Worm (Caenorhabditis elegans) whole organism, mixed stage, embryonic: Measurements from ENCODE around the gene T06C12.12.
A peak's percentile ranks its signal among the peaks of the same experiment; 100 is the strongest.

ENCODE experiments used
- M03D4.4 ChIP-seq: sonication (generic microtip); optimal IDR thresholded peaks from 2 replicates; lab custom pipeline; 2017; ENCODE audit warnings: mild to moderate bottlenecking, missing genetic modification characterization, missing compliant biosample characterization
- bed-3 ChIP-seq: fragments of 200-800 bp; sonication (Bioruptor generic); optimal IDR thresholded peaks from 3 replicates; lab custom pipeline; 2018; ENCODE audit warnings: mild to moderate bottlenecking, missing genetic modification characterization, moderate library complexity, missing compliant biosample characterization
- blmp-1 ChIP-seq: fragments of 150-350 bp; optimal IDR thresholded peaks from 2 replicates; lab custom pipeline; 2014; ENCODE audit warnings: missing biosample characterization, missing genetic modification characterization
- ceh-39 ChIP-seq: fragments of 150-350 bp; optimal IDR thresholded peaks from 2 replicates; lab custom pipeline; 2014; ENCODE audit warnings: missing biosample characterization, missing genetic modification characterization
- ceh-43 ChIP-seq: fragments of 200-800 bp; sonication (Bioruptor generic); optimal IDR thresholded peaks from 2 replicates; lab custom pipeline; 2018; ENCODE audit warnings: mild to moderate bottlenecking, missing genetic modification characterization, moderate library complexity, missing compliant biosample characterization
- ceh-83 ChIP-seq: fragments of 200-800 bp; sonication (Bioruptor generic); optimal IDR thresholded peaks from 2 replicates; lab custom pipeline; 2018; ENCODE audit warnings: mild to moderate bottlenecking, missing genetic modification characterization, missing compliant biosample characterization
- ces-1 ChIP-seq: fragments of 150-350 bp; optimal IDR thresholded peaks from 2 replicates; lab custom pipeline; 2014; ENCODE audit warnings: missing biosample characterization, missing genetic modification reagents, missing genetic modification characterization
- cnd-1 ChIP-seq: fragments of 200-800 bp; sonication (Bioruptor generic); optimal IDR thresholded peaks from 2 replicates; lab custom pipeline; 2018; ENCODE audit warnings: mild to moderate bottlenecking, missing genetic modification characterization, missing compliant biosample characterization
- drap-1 ChIP-seq: fragments of 200-800 bp; sonication (Bioruptor generic); optimal IDR thresholded peaks from 3 replicates; lab custom pipeline; 2018; ENCODE audit warnings: mild to moderate bottlenecking, missing genetic modification characterization, missing compliant biosample characterization
- elt-1 ChIP-seq: sonication (generic microtip); optimal IDR thresholded peaks from 2 replicates; lab custom pipeline; 2017; ENCODE audit warnings: missing genetic modification characterization, mild to moderate bottlenecking, missing compliant biosample characterization, antibody characterized with exemption, moderate library complexity, borderline replicate concordance; ENCODE audit not compliant: insufficient read depth
- elt-3 ChIP-seq: fragments of 150-350 bp; optimal IDR thresholded peaks from 2 replicates; lab custom pipeline; 2014; ENCODE audit warnings: missing biosample characterization, missing genetic modification characterization
- flh-1 ChIP-seq: fragments of 200-800 bp; sonication (Bioruptor generic); optimal IDR thresholded peaks from 2 replicates; lab custom pipeline; 2018; ENCODE audit warnings: mild to moderate bottlenecking, missing genetic modification characterization, moderate library complexity, missing compliant biosample characterization
- ham-2 ChIP-seq: fragments of 200-800 bp; sonication (Bioruptor generic); optimal IDR thresholded peaks from 2 replicates; lab custom pipeline; 2018; ENCODE audit warnings: mild to moderate bottlenecking, missing genetic modification characterization, missing compliant biosample characterization
- hlh-1 ChIP-seq: fragments of 150-350 bp; optimal IDR thresholded peaks from 2 replicates; lab custom pipeline; 2014; ENCODE audit warnings: missing biosample characterization, missing genetic modification reagents, missing genetic modification characterization
- lin-13 ChIP-seq: fragments of 150-350 bp; optimal IDR thresholded peaks from 2 replicates; lab custom pipeline; 2014; ENCODE audit warnings: missing biosample characterization, missing genetic modification characterization
- lin-32 ChIP-seq: fragments of 200-800 bp; sonication (Bioruptor generic); optimal IDR thresholded peaks from 2 replicates; lab custom pipeline; 2018; ENCODE audit warnings: mild to moderate bottlenecking, missing genetic modification characterization, missing compliant biosample characterization
- lsy-2 ChIP-seq: fragments of 150-350 bp; optimal IDR thresholded peaks from 2 replicates; lab custom pipeline; 2014; ENCODE audit warnings: missing biosample characterization, missing genetic modification characterization
- mab-5 ChIP-seq: fragments of 150-350 bp; optimal IDR thresholded peaks from 2 replicates; lab custom pipeline; 2014; ENCODE audit warnings: missing biosample characterization, missing genetic modification characterization
- mep-1 ChIP-seq: fragments of 150-350 bp; optimal IDR thresholded peaks from 2 replicates; lab custom pipeline; 2017; ENCODE audit warnings: missing biosample characterization, missing genetic modification reagents, missing genetic modification characterization, inconsistent platforms
- mls-2 ChIP-seq: sonication (generic microtip); optimal IDR thresholded peaks from 2 replicates; lab custom pipeline; 2016; ENCODE audit warnings: mild to moderate bottlenecking, missing genetic modification characterization, moderate library complexity, missing compliant biosample characterization
- nhr-12 ChIP-seq: fragments of 150-350 bp; optimal IDR thresholded peaks from 2 replicates; lab custom pipeline; 2014; ENCODE audit warnings: missing biosample characterization, missing genetic modification characterization
- nhr-237 ChIP-seq: fragments of 150-350 bp; optimal IDR thresholded peaks from 2 replicates; lab custom pipeline; 2014; ENCODE audit warnings: missing biosample characterization, missing genetic modification characterization
- nhr-28 ChIP-seq: fragments of 150-350 bp; optimal IDR thresholded peaks from 2 replicates; lab custom pipeline; 2014; ENCODE audit warnings: missing biosample characterization, missing genetic modification characterization
- pha-4 ChIP-seq: fragments of 150-350 bp; optimal IDR thresholded peaks from 2 replicates; lab custom pipeline; 2018; ENCODE audit warnings: missing biosample characterization, missing genetic modification reagents, missing genetic modification characterization
- sem-2 ChIP-seq: fragments of 200-800 bp; sonication (Bioruptor generic); optimal IDR thresholded peaks from 2 replicates; lab custom pipeline; 2018; ENCODE audit warnings: mild to moderate bottlenecking, missing genetic modification characterization, missing compliant biosample characterization
- snpc-4 ChIP-seq: fragments of 150-350 bp; optimal IDR thresholded peaks from 2 replicates; lab custom pipeline; 2014; ENCODE audit warnings: missing biosample characterization, missing genetic modification characterization
- sptf-1 ChIP-seq: sonication (generic microtip); optimal IDR thresholded peaks from 2 replicates; lab custom pipeline; 2017; ENCODE audit warnings: mild to moderate bottlenecking, missing genetic modification characterization, moderate library complexity, missing compliant biosample characterization
- unc-120 ChIP-seq: sonication (generic microtip); optimal IDR thresholded peaks from 2 replicates; lab custom pipeline; 2017; ENCODE audit warnings: missing genetic modification characterization, missing compliant biosample characterization; ENCODE audit not compliant: poor library complexity, severe bottlenecking
- unc-39 ChIP-seq: fragments of 150-350 bp; optimal IDR thresholded peaks from 2 replicates; lab custom pipeline; 2014; ENCODE audit warnings: missing biosample characterization, missing genetic modification characterization
- zip-8 ChIP-seq: fragments of 150-350 bp; optimal IDR thresholded peaks from 2 replicates; lab custom pipeline; 2014; ENCODE audit warnings: missing biosample characterization, missing genetic modification characterization

Gene T06C12.12

ce11 chrV:15913714-15914113 lies 21.9 kb downstream of the T06C12.12 start, which contains the start of gene F35E8.7:
Gene F35E8.7 (plus strand): TSS chrV:15914014.
- TF ChIP-seq lin-32 = no peak
- TF ChIP-seq snpc-4 = no peak
- no peak for TF ChIP-seq mls-2 (tag; lab: Kevin White, UChicago)
- TF ChIP-seq lsy-2 = no peak
- TF ChIP-seq drap-1 (GFP tag; lab: Kevin White, UChicago) = no peak
- no peak for TF ChIP-seq unc-39 (tag; lab: Kevin White, UChicago)
- no peak for TF ChIP-seq hlh-1
- TF ChIP-seq nhr-28 (tag; lab: Kevin White, UChicago) = no peak
- no peak for TF ChIP-seq sptf-1
- TF ChIP-seq cnd-1 (tag; lab: Kevin White, UChicago) = no peak
- TF ChIP-seq zip-8 = no peak
- TF ChIP-seq nhr-12 (tag; lab: Kevin White, UChicago) = no peak
- no peak for TF ChIP-seq mep-1 (tag; lab: Kevin White, UChicago)
- no peak for TF ChIP-seq sem-2 (GFP tag; lab: Kevin White, UChicago)
- no peak for TF ChIP-seq nhr-237 (tag; lab: Kevin White, UChicago)

- TF ChIP-seq ceh-39 = no peak
- no peak for TF ChIP-seq nhr-28 (tag; lab: Kevin White, UChicago)
- peak; percentile 32 for TF ChIP-seq drap-1 (GFP tag; lab: Kevin White, UChicago)
- no peak for TF ChIP-seq ceh-83 (GFP tag; lab: Kevin White, UChicago)
- TF ChIP-seq, all 35 proteins: peak for 1
Observed at ce11 chrV:15914774-15915173, 22.9 kb downstream of the T06C12.12 start.

ce11 chrV:15915307-15915706 lies 23.4 kb downstream of the T06C12.12 start:
- TF ChIP-seq ceh-43 (no peak), bed-3 (GFP tag; lab: Kevin White, UChicago) (no peak), unc-120 (no peak), hlh-1 (no peak), zip-8 (no peak), mls-2 (tag; lab: Kevin White, UChicago) (no peak), unc-39 (tag; lab: Kevin White, UChicago) (no peak), drap-1 (GFP tag; lab: Kevin White, UChicago) (no peak), ces-1 (GFP tag; lab: Kevin White, UChicago) (no peak), lsy-2 (no peak), mep-1 (tag; lab: Kevin White, UChicago) (no peak)

- TF ChIP-seq blmp-1 (tag; lab: Kevin White, UChicago) (no peak), lin-13 (tag; lab: Kevin White, UChicago) (no peak), nhr-12 (tag; lab: Kevin White, UChicago) (no peak), drap-1 (GFP tag; lab: Kevin White, UChicago) (no peak), unc-39 (tag; lab: Kevin White, UChicago) (no peak), nhr-237 (tag; lab: Kevin White, UChicago) (no peak), elt-3 (tag; lab: Kevin White, UChicago) (no peak), elt-1 (tag; lab: Kevin White, UChicago) (no peak), ceh-83 (GFP tag; lab: Kevin White, UChicago) (no peak), lin-32 (no peak), ceh-39 (no peak), flh-1 (GFP tag; lab: Kevin White, UChicago) (no peak), mab-5 (tag; lab: Kevin White, UChicago) (no peak), ceh-43 (no peak), pha-4 (no peak), ham-2 (GFP tag; lab: Kevin White, UChicago) (no peak), M03D4.4 (tag; lab: Kevin White, UChicago) (no peak), mep-1 (tag; lab: Kevin White, UChicago) (no peak)
Observed at ce11 chrV:15915919-15916318, 24.1 kb downstream of the T06C12.12 start, which contains the start of gene gst-38. Gene gst-38 (minus strand): TSS chrV:15916070.

- no peak for TF ChIP-seq bed-3 (GFP tag; lab: Kevin White, UChicago)
- TF ChIP-seq snpc-4 = no peak
- no peak for TF ChIP-seq sptf-1
- no peak for TF ChIP-seq M03D4.4 (tag; lab: Kevin White, UChicago)
- TF ChIP-seq blmp-1 (tag; lab: Kevin White, UChicago) = no peak
Observed at ce11 chrV:15917458-15917857, 25.6 kb downstream of the T06C12.12 start, which contains the start of gene F35E8.9. Gene F35E8.9 (minus strand): TSS chrV:15917558.
